Worm (Caenorhabditis elegans): Measurements from ENCODE around the gene rpc-11.
A peak's percentile ranks its signal among the peaks of the same experiment; 100 is the strongest.

Gene rpc-11

DNA sequence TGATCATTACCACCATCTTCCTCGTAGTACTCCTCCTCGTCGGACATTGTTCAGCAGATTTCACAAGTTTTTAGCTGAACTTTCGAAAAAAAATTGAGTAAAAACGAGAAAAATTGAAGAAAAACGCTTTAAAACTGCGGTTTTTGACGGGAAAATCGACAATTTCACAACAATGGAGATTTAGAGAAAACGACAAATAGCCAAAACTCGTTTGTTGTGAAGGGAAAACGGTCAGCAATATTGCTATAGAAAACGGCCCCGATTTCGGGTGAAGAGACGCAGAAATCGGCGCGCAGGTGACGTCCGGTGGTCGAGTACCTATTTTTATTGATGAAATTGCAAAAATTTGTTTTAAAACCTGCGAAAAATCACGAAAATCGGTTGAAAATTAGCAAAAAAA is 36.1 kb upstream of the rpc-11 start, which contains the start of gene clp-7:
TSS of gene clp-7 (minus strand) at position 47 of the 400 bp plus-strand sequence.
- no peak for TF ChIP-seq egl-43 (GFP tag; IDR thresholded peaks at IDR 0.05)
- no peak for TF ChIP-seq mxl-2 (GFP tag; conservative IDR thresholded peaks at IDR 0.05)
- TF ChIP-seq gei-8 (GFP tag; optimal IDR thresholded peaks at IDR 0.05): no peak
- TF ChIP-seq Y75B8A.6 (GFP tag; IDR thresholded peaks at IDR 0.05): no peak
- no peak for TF ChIP-seq ceh-44 (GFP tag; IDR thresholded peaks at IDR 0.05)
- no peak for TF ChIP-seq nhr-28 (tag; optimal IDR thresholded peaks at IDR 0.05)
- no peak for TF ChIP-seq ztf-11 (tag; optimal IDR thresholded peaks at IDR 0.05)

ce11 chrIV:1443997-1444678 is 34.3 kb upstream of the rpc-11 start:
- no peak for TF ChIP-seq ces-1 (GFP tag; optimal IDR thresholded peaks at IDR 0.05)
- TF ChIP-seq zip-2 (tag; optimal IDR thresholded peaks at IDR 0.05): no peak
- TF ChIP-seq ceh-28 (tag; optimal IDR thresholded peaks at IDR 0.05): peak; percentile 60
- no peak for TF ChIP-seq nhr-10 (tag; optimal IDR thresholded peaks at IDR 0.05)
- peak; percentile 54 for TF ChIP-seq set-16 (GFP tag; IDR thresholded peaks at IDR 0.05)
- TF ChIP-seq F10B5.3 (tag; optimal IDR thresholded peaks at IDR 0.05): no peak
- TF ChIP-seq Y105C5A.15 (GFP tag; IDR thresholded peaks at IDR 0.05): no peak
- TF ChIP-seq hif-1 (tag; optimal IDR thresholded peaks at IDR 0.05): no peak

DNA sequence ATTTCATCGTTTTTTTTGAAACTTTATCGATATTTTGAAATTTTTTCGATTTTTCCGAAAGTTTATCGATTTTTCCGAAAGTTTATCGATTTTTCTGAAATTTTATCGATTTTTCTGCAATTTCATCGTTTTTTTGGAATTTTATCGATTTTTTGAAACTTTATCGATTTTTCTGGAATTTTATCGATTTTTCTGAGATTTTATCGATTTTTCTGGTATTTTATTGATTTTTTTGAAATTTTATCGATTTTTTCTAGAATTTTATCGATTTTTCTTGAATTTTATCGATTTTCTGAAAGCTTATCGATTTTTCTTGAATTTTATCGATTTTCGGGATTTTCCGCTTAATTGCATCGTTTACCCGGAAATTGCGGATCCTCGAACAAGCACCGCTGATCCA is 33.7 kb upstream of the rpc-11 start:
- no peak for TF ChIP-seq dmd-6 (GFP tag; IDR thresholded peaks at IDR 0.05)
- peak; percentile 94 for TF ChIP-seq ceh-28 (tag; optimal IDR thresholded peaks at IDR 0.05)

ce11 chrIV:1440094-1440493 is 30.3 kb upstream of the rpc-11 start:
- peak; percentile 62; the same call in 1 of the 2 replicates for TF ChIP-seq set-16 (GFP tag; IDR thresholded peaks at IDR 0.05)

DNA sequence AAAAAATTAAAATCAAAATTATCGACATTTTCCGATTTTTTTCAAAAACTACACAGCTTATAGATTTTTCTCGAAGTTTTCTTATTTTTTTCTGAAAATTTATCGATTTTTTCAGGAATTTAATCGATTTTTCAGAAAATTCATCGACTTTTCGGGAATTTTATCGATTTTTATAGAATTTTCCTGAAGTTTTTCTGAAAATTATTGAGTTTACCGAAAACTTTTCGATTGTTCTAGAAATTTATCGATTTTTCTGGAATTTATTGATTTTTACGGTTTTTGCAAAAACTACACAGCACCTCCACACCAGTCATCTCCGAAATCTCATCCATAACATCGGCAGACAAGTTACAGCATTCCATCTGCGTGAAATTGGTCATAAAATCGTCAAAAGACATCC is 27.8 kb upstream of the rpc-11 start:
- TF ChIP-seq D1046.2 (GFP tag; IDR thresholded peaks at IDR 0.05) (no peak), ceh-28 (tag; optimal IDR thresholded peaks at IDR 0.05) (peak; percentile 74), arid-1 (GFP tag; conservative IDR thresholded peaks at IDR 0.05) (no peak), Y5F2A.4 (GFP tag; optimal IDR thresholded peaks at IDR 0.05) (no peak), nhr-237 (tag; optimal IDR thresholded peaks at IDR 0.05) (no peak), ceh-62 (tag; optimal IDR thresholded peaks at IDR 0.05) (no peak), hmg-1.1 (GFP tag; IDR thresholded peaks at IDR 0.05) (0 out of 2 replicates have a peak, but pooled peaks have one; percentile 12)

DNA sequence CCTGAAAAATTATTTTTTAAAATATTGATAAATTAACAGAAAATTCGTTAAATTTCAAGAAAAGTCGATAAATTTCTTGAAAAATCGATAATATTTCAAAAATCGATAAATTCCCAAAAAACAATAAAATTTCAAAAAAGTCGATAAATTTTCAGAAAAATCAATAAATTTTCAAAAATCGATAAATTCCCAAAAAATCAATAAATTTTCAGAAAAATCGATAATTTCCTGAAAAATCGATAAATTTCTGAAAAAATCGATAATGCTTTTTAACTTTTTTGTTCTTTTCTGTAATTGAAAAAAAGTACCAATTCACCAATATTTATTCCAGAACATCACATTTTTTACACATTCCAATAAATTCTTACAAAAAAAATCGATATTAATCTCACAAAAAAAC is 25.3 kb upstream of the rpc-11 start:
- TF ChIP-seq nhr-28 (tag; optimal IDR thresholded peaks at IDR 0.05) (no peak), ceh-28 (tag; optimal IDR thresholded peaks at IDR 0.05) (peak; percentile 98)

- TF ChIP-seq ceh-28 (tag; optimal IDR thresholded peaks at IDR 0.05): peak; percentile 94
- TF ChIP-seq mxl-2 (GFP tag; conservative IDR thresholded peaks at IDR 0.05): no peak
Observed at ce11 chrIV:1434554-1435089, 24.8 kb upstream of the rpc-11 start, which contains the start of gene clp-6. clp-6 (minus strand) TSS chrIV:1435039.

DNA sequence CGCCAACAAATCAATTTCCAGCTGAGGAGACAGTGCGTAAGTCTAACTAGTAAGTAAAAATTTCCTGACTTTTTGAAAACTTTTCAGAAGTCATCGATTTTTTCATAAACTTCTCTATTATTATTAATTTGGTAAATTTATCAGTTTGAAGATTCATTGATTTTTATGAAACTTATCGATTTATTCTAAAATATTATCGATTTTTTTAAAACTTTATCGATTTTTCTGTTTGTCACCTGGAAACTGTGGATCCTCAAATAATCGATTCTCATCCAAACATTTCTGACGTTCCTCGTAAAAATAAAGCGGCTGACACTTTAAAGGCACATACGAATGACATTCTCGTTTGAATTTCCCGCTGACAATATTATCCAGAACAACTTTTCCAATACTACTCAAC is 24.1 kb upstream of the rpc-11 start:
- peak; percentile 75 for TF ChIP-seq ceh-28 (tag; optimal IDR thresholded peaks at IDR 0.05)
- no peak for TF ChIP-seq lin-39 (tag; optimal IDR thresholded peaks at IDR 0.05)
- TF ChIP-seq nhr-10 (tag; optimal IDR thresholded peaks at IDR 0.05): no peak

DNA sequence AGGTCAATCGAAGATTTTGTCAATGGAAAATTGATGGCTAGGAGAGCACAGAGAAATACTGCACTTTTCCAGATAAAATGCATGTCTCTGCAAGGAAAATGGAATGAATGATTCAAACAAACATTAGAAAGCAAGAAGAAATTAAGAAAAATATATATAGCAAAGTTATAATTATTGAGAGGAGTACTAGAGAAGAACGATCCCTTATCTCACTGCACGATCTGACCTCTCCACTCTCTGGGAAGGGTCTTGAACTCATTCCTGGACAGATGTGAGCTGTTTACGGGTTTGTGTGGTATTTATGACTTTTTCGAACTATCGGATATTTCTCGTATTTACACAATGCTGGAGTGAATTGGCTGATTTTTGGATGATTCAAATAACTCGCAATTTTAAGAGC is 20.4 kb upstream of the rpc-11 start, which contains the start of gene Y77E11A.23:
TSS of gene Y77E11A.23 (minus strand) at position 107 of the 400 bp plus-strand sequence.
- TF ChIP-seq pha-4 (GFP tag; IDR thresholded peaks at IDR 0.05) (no peak), pha-4 (tag; optimal IDR thresholded peaks at IDR 0.05) (no peak), cey-2 (tag; optimal IDR thresholded peaks at IDR 0.05; ENCODE audit: borderline replicate concordance, insufficient read depth) (no peak), lin-29 (GFP tag; IDR thresholded peaks at IDR 0.05) (no peak), sdz-12 (GFP tag; optimal IDR thresholded peaks at IDR 0.05) (no peak), nhr-76 (tag; optimal IDR thresholded peaks at IDR 0.05) (no peak), mep-1 (tag; optimal IDR thresholded peaks at IDR 0.05) (no peak), hif-1 (tag; optimal IDR thresholded peaks at IDR 0.05) (no peak), mdl-1 (tag; optimal IDR thresholded peaks at IDR 0.05) (no peak), D1046.2 (GFP tag; IDR thresholded peaks at IDR 0.05) (no peak), nhr-10 (tag; optimal IDR thresholded peaks at IDR 0.05) (no peak), R02D3.7 (tag; optimal IDR thresholded peaks at IDR 0.05) (no peak), lin-15B (tag; optimal IDR thresholded peaks at IDR 0.05) (no peak), nhr-102 (tag; optimal IDR thresholded peaks at IDR 0.05) (no peak), egl-43 (GFP tag; IDR thresholded peaks at IDR 0.05) (no peak)
